Fruit fly (Drosophila melanogaster) whole organism, wandering third instar larva: ENCODE results near the gene CG34281.

Experiments used
- Abd-B ChIP-seq: fragments of >200 bp; optimal IDR thresholded peaks from 2 replicates; lab custom pipeline; 2017; ENCODE audit warnings: missing biosample characterization, missing genetic modification characterization
- CG9705 ChIP-seq: fragments of 200-800 bp; sonication (Bioruptor generic); optimal IDR thresholded peaks from 2 replicates; lab custom pipeline; 2018; ENCODE audit warnings: missing biosample characterization, mild to moderate bottlenecking, missing genetic modification characterization
- Dfd ChIP-seq: fragments of >200 bp; optimal IDR thresholded peaks from 2 replicates; lab custom pipeline; 2017; ENCODE audit warnings: missing biosample characterization, missing genetic modification characterization
- Jra ChIP-seq: sonication (Bioruptor generic); optimal IDR thresholded peaks from 2 replicates; lab custom pipeline; 2016; ENCODE audit warnings: missing biosample characterization, missing genetic modification characterization
- Myc ChIP-seq: fragments of >200 bp; optimal IDR thresholded peaks from 2 replicates; lab custom pipeline; 2017
- brk ChIP-seq: fragments of 200-800 bp; sonication (Bioruptor generic); optimal IDR thresholded peaks from 2 replicates; lab custom pipeline; 2016; ENCODE audit warnings: missing biosample characterization, mild to moderate bottlenecking, missing genetic modification characterization
- ey ChIP-seq: fragments of 200-800 bp; sonication (Bioruptor generic); optimal IDR thresholded peaks from 2 replicates; lab custom pipeline; 2016; ENCODE audit warnings: missing biosample characterization, missing genetic modification characterization
- h ChIP-seq: fragments of 200-800 bp; sonication (Bioruptor generic); optimal IDR thresholded peaks from 3 replicates; lab custom pipeline; 2016; ENCODE audit warnings: missing biosample characterization, mild to moderate bottlenecking, missing genetic modification characterization
- rgr ChIP-seq: fragments of 200-800 bp; sonication (Bioruptor generic); optimal IDR thresholded peaks from 3 replicates; lab custom pipeline; 2016; ENCODE audit warnings: missing biosample characterization, mild to moderate bottlenecking, missing genetic modification characterization
- sv ChIP-seq: fragments of 200-800 bp; sonication (Bioruptor generic); optimal IDR thresholded peaks from 3 replicates; lab custom pipeline; 2016; ENCODE audit warnings: missing biosample characterization, missing genetic modification characterization

- no peak for TF ChIP-seq sv
- TF ChIP-seq h = no peak
- no peak for TF ChIP-seq Dfd
- no peak for TF ChIP-seq brk
- TF ChIP-seq CG9705 = no peak
- no peak for TF ChIP-seq Abd-B (GFP tag; lab: Kevin White, UChicago)
- TF ChIP-seq Jra (GFP tag; lab: Kevin White, UChicago) = no peak
- TF ChIP-seq ey = no peak
- no peak for TF ChIP-seq Myc (lab: Kevin White, UChicago)
- TF ChIP-seq rgr (GFP tag; lab: Kevin White, UChicago) = no peak
Measured at dm6 chr3R:17653879-17654278, 41.2 kb downstream of the CG34281 start.
